Fruit fly (Drosophila melanogaster): ENCODE measurements around the gene eya.

- TF ChIP-seq CG10669 (GFP tag; optimal IDR thresholded peaks at IDR 0.05) (no peak), fd59A (GFP tag; optimal IDR thresholded peaks at IDR 0.05) (no peak), CG16779 (tag; optimal IDR thresholded peaks at IDR 0.05) (no peak), Sox102F (GFP tag; optimal IDR thresholded peaks at IDR 0.05) (peak; percentile 19), dsx (GFP tag; optimal IDR thresholded peaks at IDR 0.05; ENCODE audit: poor library complexity, severe bottlenecking) (no peak)
Observed at dm6 chr2L:6557429-6558384, 10.9 kb upstream of the eya start, which contains the start of the genes IFT52 and COX5B.

All from whole organism, prepupa.